Worm (Caenorhabditis elegans): ENCODE data around the gene pho-8.

DNA sequence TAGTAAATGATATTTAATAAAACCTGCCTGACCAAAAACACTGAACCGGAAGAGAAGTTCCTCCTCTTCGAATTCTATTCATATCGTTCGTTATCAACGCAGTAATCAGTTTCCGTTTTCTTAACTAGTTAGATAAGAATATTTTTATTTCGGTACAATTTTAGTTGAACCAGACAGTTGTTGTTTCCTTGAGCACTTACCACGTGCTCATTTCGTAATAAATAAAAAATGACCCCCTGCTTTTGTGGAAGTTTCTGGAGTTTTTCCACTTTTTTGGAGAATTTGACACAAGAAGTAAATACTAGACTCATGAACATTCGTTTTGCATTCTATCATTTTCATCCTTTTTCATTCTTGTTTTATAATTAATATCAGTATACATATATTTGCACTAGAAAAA is 20.3 kb downstream of the pho-8 start:
- TF ChIP-seq him-1 (tag; optimal IDR thresholded peaks at IDR 0.05) (no peak), W03F9.2 (tag; optimal IDR thresholded peaks at IDR 0.05) (no peak)
